Worm (Caenorhabditis elegans) whole organism, early embryonic: Measurements from ENCODE around the gene C08B6.18.

ENCODE experiments used
- ama-1 ChIP-seq: fragments of 150-350 bp; optimal IDR thresholded peaks from 2 replicates; lab custom pipeline; 2014
- ceh-36 ChIP-seq: sonication (generic microtip); optimal IDR thresholded peaks from 2 replicates; lab custom pipeline; 2016; ENCODE audit warnings: missing genetic modification characterization, inconsistent platforms, missing compliant biosample characterization
- ets-7 ChIP-seq: sonication (generic microtip); optimal IDR thresholded peaks from 2 replicates; lab custom pipeline; 2016; ENCODE audit warnings: missing genotype, missing genetic modification characterization, missing compliant biosample characterization
- flt-1 ChIP-seq: fragments of 200-800 bp; sonication (Bioruptor generic); IDR thresholded peaks from 2 replicates; pipeline ENCODE4 v1.3.6; 2022; ENCODE audit warnings: missing genetic modification characterization, missing compliant biosample characterization
- pes-1 ChIP-seq: fragments of 200-800 bp; sonication (Bioruptor generic); IDR thresholded peaks from 2 replicates; pipeline ENCODE4 v1.3.6; 2022; ENCODE audit warnings: missing genetic modification reagents, missing genetic modification characterization, missing compliant biosample characterization
- sea-1 ChIP-seq: fragments of 200-800 bp; sonication (Bioruptor generic); conservative IDR thresholded peaks from 2 replicates; pipeline ENCODE4 v1.3.6; 2022; ENCODE audit warnings: missing genetic modification characterization, missing compliant biosample characterization
- tbx-37 ChIP-seq: fragments of 200-800 bp; sonication (Bioruptor generic); conservative IDR thresholded peaks from 2 replicates; pipeline ENCODE4 v1.3.6; 2022; ENCODE audit warnings: missing genetic modification reagents, missing genetic modification characterization, missing compliant biosample characterization

- TF ChIP-seq ama-1 (lab: Kevin White, UChicago) (no peak), tbx-37 (no peak), pes-1 (GFP tag; lab: Robert Waterston, UW) (no peak), ets-7 (tag; lab: Kevin White, UChicago) (no peak), flt-1 (no peak), ceh-36 (tag; lab: Kevin White, UChicago) (no peak), sea-1 (no peak)
Measured at ce11 chrV:10145653-10146052, 11.7 kb upstream of the C08B6.18 start, which contains the start of gene C51E3.9.
